Worm (Caenorhabditis elegans): ENCODE results near the gene cyp-29A4.

The cyp-29A4 gene

DNA sequence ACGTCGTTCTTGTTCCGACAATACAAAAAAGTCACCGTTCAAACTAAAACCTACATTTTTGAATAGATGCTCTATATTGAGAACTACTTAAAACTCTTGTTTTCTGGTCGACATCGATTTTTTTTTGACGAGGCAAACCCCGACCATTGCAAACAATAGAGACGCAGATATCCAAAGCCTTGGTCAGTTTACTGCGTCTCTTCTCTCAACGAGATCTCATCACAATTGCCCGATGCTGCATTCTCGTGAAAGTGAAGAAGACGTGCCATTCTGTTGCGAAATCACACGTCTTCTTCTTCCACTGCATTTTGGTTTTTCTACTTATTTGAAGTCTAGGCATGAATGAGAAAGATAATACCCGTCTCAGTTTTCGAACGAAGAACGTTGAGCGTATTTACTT lies 49.8 kb downstream of the cyp-29A4 start (continued):
- TF ChIP-seq T26A5.8 (tag; optimal IDR thresholded peaks at IDR 0.05) (no peak), sdz-38 (tag; optimal IDR thresholded peaks at IDR 0.05) (no peak), K12H6.12 (tag; optimal IDR thresholded peaks at IDR 0.05) (peak; percentile 47)

DNA sequence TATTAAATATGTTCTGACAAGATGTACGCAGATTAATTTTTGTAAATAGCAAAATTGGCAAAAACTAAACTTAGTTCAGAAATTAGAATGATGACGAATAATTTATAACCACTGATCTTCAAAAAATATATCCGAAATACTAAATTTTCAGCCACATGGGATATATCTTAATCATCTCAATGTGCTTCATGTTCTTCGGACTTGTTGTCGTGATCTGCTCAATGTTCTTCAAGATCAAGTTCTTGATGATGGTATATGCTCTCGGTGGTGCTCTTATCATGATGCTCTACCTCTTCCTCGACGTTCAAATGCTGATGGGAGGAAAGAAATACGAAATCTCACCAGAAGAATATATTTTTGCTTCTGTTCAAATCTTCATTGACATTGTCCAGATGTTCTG lies 52.0 kb downstream of the cyp-29A4 start:
- TF ChIP-seq egl-44 (GFP tag; IDR thresholded peaks at IDR 0.05) = no peak

All from whole organism, young adult.